Fruit fly (Drosophila melanogaster) whole organism, embryonic: ENCODE data around the gene CG13114.
A peak's percentile ranks its signal among the peaks of the same experiment; 100 is the strongest.

Experiments
- Abd-B ChIP-seq: fragments of 200-800 bp; sonication (Bioruptor generic); optimal IDR thresholded peaks from 2 replicates; lab custom pipeline; 2018; ENCODE audit warnings: missing biosample characterization, mild to moderate bottlenecking, missing genetic modification characterization, moderate library complexity
- Blimp-1 ChIP-seq: fragments of 200-800 bp; sonication (Bioruptor generic); optimal IDR thresholded peaks from 3 replicates; lab custom pipeline; 2018; ENCODE audit warnings: missing biosample characterization, missing genetic modification characterization, mild to moderate bottlenecking, moderate library complexity, missing genetic modification reagents
- CG10147 ChIP-seq: fragments of 200-800 bp; sonication (Bioruptor generic); optimal IDR thresholded peaks from 2 replicates; lab custom pipeline; 2019; ENCODE audit warnings: missing biosample characterization, mild to moderate bottlenecking, missing genetic modification characterization, moderate library complexity
- CG1024 ChIP-seq: fragments of 200-800 bp; sonication (Bioruptor generic); IDR thresholded peaks from 2 replicates; pipeline ENCODE4 v1.3.6; 2022; ENCODE audit warnings: missing biosample characterization, missing genetic modification characterization
- CG10431 ChIP-seq: fragments of 200-800 bp; sonication (Bioruptor generic); optimal IDR thresholded peaks from 3 replicates; lab custom pipeline; 2018; ENCODE audit warnings: missing biosample characterization, mild to moderate bottlenecking, missing genetic modification characterization
- CG11456 ChIP-seq: fragments of 200-800 bp; sonication (Bioruptor generic); IDR thresholded peaks from 3 replicates; pipeline ENCODE4 v1.3.6; 2022; ENCODE audit warnings: missing biosample characterization, missing genetic modification characterization
- CG11723 ChIP-seq: fragments of 200-800 bp; sonication (Bioruptor generic); optimal IDR thresholded peaks from 2 replicates; lab custom pipeline; 2017; ENCODE audit warnings: missing biosample characterization, mild to moderate bottlenecking, missing genetic modification characterization
- CG14710 ChIP-seq: fragments of 200-800 bp; sonication (Bioruptor generic); optimal IDR thresholded peaks from 3 replicates; lab custom pipeline; 2019; ENCODE audit warnings: missing biosample characterization, mild to moderate bottlenecking, missing genetic modification characterization, moderate library complexity
- CG14860 ChIP-seq: fragments of 200-800 bp; sonication (Bioruptor generic); IDR thresholded peaks from 3 replicates; pipeline ENCODE4 v1.3.6; 2022; ENCODE audit warnings: missing biosample characterization, missing genetic modification characterization; ENCODE audit not compliant: partially characterized antibody
- CG14965 ChIP-seq: fragments of 200-800 bp; sonication (Bioruptor generic); optimal IDR thresholded peaks from 2 replicates; lab custom pipeline; 2016; ENCODE audit warnings: missing biosample characterization, missing genetic modification characterization, borderline replicate concordance
- CG15601 ChIP-seq: fragments of 200-800 bp; sonication (Bioruptor generic); optimal IDR thresholded peaks from 3 replicates; lab custom pipeline; 2019; ENCODE audit warnings: missing biosample characterization, mild to moderate bottlenecking, missing genetic modification characterization, moderate library complexity
- CG18476 ChIP-seq: fragments of 200-800 bp; sonication (Bioruptor generic); optimal IDR thresholded peaks from 2 replicates; lab custom pipeline; 2016; ENCODE audit warnings: missing biosample characterization, mild to moderate bottlenecking, missing genetic modification characterization
- CG2199 ChIP-seq: fragments of 200-800 bp; sonication (Bioruptor generic); IDR thresholded peaks from 3 replicates; pipeline ENCODE4 v1.3.6; 2022; ENCODE audit warnings: missing biosample characterization, missing genetic modification characterization
- CG31388 ChIP-seq: fragments of 200-800 bp; sonication (Bioruptor generic); optimal IDR thresholded peaks from 2 replicates; lab custom pipeline; 2016; ENCODE audit warnings: missing biosample characterization, missing genetic modification characterization
- CG32767 ChIP-seq: fragments of 200-800 bp; sonication (Bioruptor generic); IDR thresholded peaks from 2 replicates; pipeline ENCODE4 v1.3.6; 2022; ENCODE audit warnings: missing biosample characterization, missing genetic modification characterization
- CG34376 ChIP-seq: fragments of 200-800 bp; sonication (Bioruptor generic); optimal IDR thresholded peaks from 2 replicates; lab custom pipeline; 2018; ENCODE audit warnings: missing biosample characterization, mild to moderate bottlenecking, missing genetic modification characterization
- CG3838 ChIP-seq: fragments of 200-800 bp; sonication (Bioruptor generic); optimal IDR thresholded peaks from 3 replicates; lab custom pipeline; 2016; ENCODE audit warnings: missing biosample characterization, missing genetic modification characterization
- CG4328 ChIP-seq: fragments of 200-800 bp; sonication (Bioruptor generic); optimal IDR thresholded peaks from 3 replicates; lab custom pipeline; 2017; ENCODE audit warnings: missing biosample characterization, missing genetic modification reagents, missing genetic modification characterization
- CG4820 ChIP-seq: fragments of 200-800 bp; sonication (Bioruptor generic); optimal IDR thresholded peaks from 3 replicates; lab custom pipeline; 2016; ENCODE audit warnings: missing biosample characterization, missing genetic modification characterization
- CG4854 ChIP-seq: fragments of 200-800 bp; sonication (Bioruptor generic); optimal IDR thresholded peaks from 2 replicates; lab custom pipeline; 2016; ENCODE audit warnings: missing biosample characterization, missing genetic modification characterization, inconsistent platforms
- CG5953 ChIP-seq: fragments of 200-800 bp; sonication (Bioruptor generic); IDR thresholded peaks from 2 replicates; pipeline ENCODE4 v1.3.6; 2022; ENCODE audit warnings: missing biosample characterization, missing genetic modification characterization
- CG6765 ChIP-seq: fragments of 200-800 bp; sonication (Bioruptor generic); optimal IDR thresholded peaks from 3 replicates; lab custom pipeline; 2017; ENCODE audit warnings: missing biosample characterization, mild to moderate bottlenecking, missing genetic modification characterization
- CG6791 ChIP-seq: fragments of 200-800 bp; sonication (Bioruptor generic); IDR thresholded peaks from 3 replicates; pipeline ENCODE4 v1.3.6; 2022; ENCODE audit warnings: missing biosample characterization, missing genetic modification characterization; ENCODE audit not compliant: partially characterized antibody
- CG8765 ChIP-seq: fragments of 200-800 bp; sonication (Bioruptor generic); IDR thresholded peaks from 2 replicates; pipeline ENCODE4 v1.3.6; 2022; ENCODE audit warnings: missing biosample characterization, missing genetic modification characterization
- CrebB ChIP-seq: fragments of 200-800 bp; sonication (Bioruptor generic); optimal IDR thresholded peaks from 3 replicates; lab custom pipeline; 2018; ENCODE audit warnings: missing biosample characterization, mild to moderate bottlenecking, missing genetic modification characterization
- D ChIP-seq, 2 experiments: fragments of 200-800 bp in 1 of 2; fragments of >200 bp in 1 of 2; sonication (Bioruptor generic) in 1 of 2; optimal IDR thresholded peaks; 2 replicates in 1 of 2; 3 replicates in 1 of 2; lab custom pipeline; 2017; ENCODE audit warnings: mild to moderate bottlenecking in 1 of 2, missing biosample characterization in 1 of 2, missing genetic modification characterization in 1 of 2, missing genetic modification reagents in 1 of 2
- D19A ChIP-seq: fragments of 200-800 bp; optimal IDR thresholded peaks from 3 replicates; lab custom pipeline; 2019; ENCODE audit warnings: missing biosample characterization, mild to moderate bottlenecking, missing genetic modification characterization, moderate library complexity
- Doc3 ChIP-seq: fragments of 200-800 bp; sonication (Bioruptor generic); IDR thresholded peaks from 3 replicates; pipeline ENCODE4 v1.3.6; 2022; ENCODE audit warnings: missing biosample characterization, missing genetic modification characterization; ENCODE audit not compliant: partially characterized antibody
- ERR ChIP-seq: fragments of 200-800 bp; sonication (Bioruptor generic); optimal IDR thresholded peaks from 2 replicates; lab custom pipeline; 2016; ENCODE audit warnings: missing biosample characterization, missing genetic modification characterization
- Fer1 ChIP-seq: fragments of 200-800 bp; sonication (Bioruptor generic); optimal IDR thresholded peaks from 2 replicates; lab custom pipeline; 2017; ENCODE audit warnings: missing biosample characterization, mild to moderate bottlenecking, missing genetic modification characterization
- H2.0 ChIP-seq: fragments of 200-800 bp; sonication (Bioruptor generic); IDR thresholded peaks from 2 replicates; pipeline ENCODE4 v1.3.6; 2022; ENCODE audit warnings: missing biosample characterization, missing genetic modification characterization
- MTF-1 ChIP-seq: fragments of 200-800 bp; sonication (Bioruptor generic); optimal IDR thresholded peaks from 2 replicates; lab custom pipeline; 2018; ENCODE audit warnings: missing biosample characterization, mild to moderate bottlenecking, missing genetic modification characterization, borderline replicate concordance
- NC2β ChIP-seq: fragments of 200-800 bp; sonication (Bioruptor generic); optimal IDR thresholded peaks from 2 replicates; lab custom pipeline; 2016; ENCODE audit warnings: missing biosample characterization, missing genetic modification characterization
- Neu2 ChIP-seq: fragments of 200-800 bp; sonication (Bioruptor generic); optimal IDR thresholded peaks from 3 replicates; lab custom pipeline; 2016; ENCODE audit warnings: missing biosample characterization, missing genetic modification characterization, borderline replicate concordance
- Ptx1 ChIP-seq: fragments of 200-800 bp; sonication (Bioruptor generic); IDR thresholded peaks from 2 replicates; pipeline ENCODE4 v1.3.6; 2022; ENCODE audit warnings: missing biosample characterization, missing genetic modification characterization
- dpn ChIP-seq, 2 experiments: fragments of 200-800 bp; sonication (Bioruptor generic); optimal IDR thresholded peaks; 3 replicates each; lab custom pipeline; 2016; ENCODE audit warnings: missing biosample characterization in 2 of 2, missing genetic modification characterization in 2 of 2
- dysf ChIP-seq: fragments of 200-800 bp; sonication (Bioruptor generic); IDR thresholded peaks from 3 replicates; pipeline ENCODE4 v1.3.6; 2022; ENCODE audit warnings: missing biosample characterization, missing genetic modification characterization
- grau ChIP-seq: fragments of 200-800 bp; optimal IDR thresholded peaks from 3 replicates; lab custom pipeline; 2019; ENCODE audit warnings: missing biosample characterization, mild to moderate bottlenecking, missing genetic modification characterization, moderate library complexity
- hkb ChIP-seq, 2 experiments: fragments of 200-800 bp in 1 of 2; fragments of >200 bp in 1 of 2; sonication (Bioruptor generic) in 1 of 2; IDR thresholded peaks in 1 of 2; optimal IDR thresholded peaks in 1 of 2; 2 replicates each; pipeline versions ENCODE4 v1.3.6 to Lab custom; 2017 to 2022; ENCODE audit warnings: missing biosample characterization in 1 of 2, missing genetic modification characterization in 1 of 2
- lbe ChIP-seq: fragments of 200-800 bp; sonication (Bioruptor generic); optimal IDR thresholded peaks from 2 replicates; lab custom pipeline; 2016; ENCODE audit warnings: missing biosample characterization, mild to moderate bottlenecking, missing genetic modification characterization
- lilli ChIP-seq: fragments of 200-800 bp; sonication (Bioruptor generic); optimal IDR thresholded peaks from 3 replicates; lab custom pipeline; 2016; ENCODE audit warnings: missing biosample characterization, missing genetic modification characterization
- p53 ChIP-seq: fragments of 200-800 bp; sonication (Bioruptor generic); optimal IDR thresholded peaks from 2 replicates; lab custom pipeline; 2016; ENCODE audit warnings: missing biosample characterization, missing genetic modification characterization
- prd ChIP-seq, 3 experiments: fragments of >200 bp in 2 of 3; fragments of 200-800 bp in 1 of 3; sonication (Bioruptor generic) in 1 of 3; optimal IDR thresholded peaks in 2 of 3; IDR thresholded peaks in 1 of 3; 2 replicates in 2 of 3; 3 replicates in 1 of 3; pipeline versions ENCODE4 v1.3.6 to Lab custom; 2017 to 2022; ENCODE audit warnings: missing biosample characterization in 1 of 3, missing genetic modification characterization in 1 of 3
- sc ChIP-seq, 3 experiments: fragments of >200 bp in 2 of 3; fragments of 200-800 bp in 1 of 3; sonication (Bioruptor generic) in 1 of 3; optimal IDR thresholded peaks; 2 replicates in 2 of 3; 3 replicates in 1 of 3; lab custom pipeline; 2017; ENCODE audit warnings: mild to moderate bottlenecking in 1 of 3, missing biosample characterization in 1 of 3, missing genetic modification characterization in 1 of 3, missing genetic modification reagents in 1 of 3
- sd ChIP-seq: fragments of 200-800 bp; sonication (Bioruptor generic); optimal IDR thresholded peaks from 3 replicates; lab custom pipeline; 2018; ENCODE audit warnings: missing biosample characterization, mild to moderate bottlenecking, missing genetic modification characterization, moderate library complexity
- slbo ChIP-seq: fragments of 200-800 bp; sonication (Bioruptor generic); IDR thresholded peaks from 2 replicates; pipeline ENCODE4 v1.3.6; 2022; ENCODE audit warnings: missing biosample characterization, missing genetic modification characterization

Gene CG13114

DNA sequence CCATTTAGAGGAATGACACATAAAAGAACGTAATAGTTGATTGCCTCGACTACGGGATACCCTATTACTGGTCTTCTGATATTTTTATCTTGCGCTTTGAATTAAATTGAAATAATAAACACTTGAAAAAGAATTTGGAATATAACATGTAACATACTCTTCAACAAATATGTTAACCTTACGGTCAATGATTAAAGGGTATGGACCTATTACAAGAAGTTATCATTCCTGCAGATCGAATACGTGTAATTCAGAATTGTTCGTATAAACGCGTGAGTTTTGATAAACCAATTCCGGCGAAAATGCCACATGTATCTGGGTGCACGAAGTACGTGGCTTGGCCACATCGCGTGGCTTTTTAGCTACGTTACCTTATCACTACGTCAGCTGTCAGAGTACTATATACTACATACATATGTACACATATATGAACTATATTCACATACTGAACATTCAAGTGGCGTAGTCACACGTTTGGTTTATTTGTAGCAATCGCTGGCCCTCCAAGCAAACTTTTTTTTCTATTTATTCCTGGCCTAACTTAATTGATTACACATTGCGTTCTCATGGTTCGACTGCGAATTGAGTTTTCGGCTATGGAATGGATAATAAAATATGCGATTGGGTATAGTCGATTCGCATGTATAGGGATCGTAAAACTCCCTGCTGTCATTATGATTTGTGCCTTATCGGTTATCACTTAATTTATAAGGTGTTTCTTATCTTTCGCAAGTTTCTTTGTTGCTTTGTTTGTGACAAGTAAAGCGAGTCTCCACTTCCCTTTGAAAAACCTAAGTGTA, 47.2 kb upstream of the CG13114 start (continued):
- peak; percentile 34 for TF ChIP-seq CrebB (tag; lab: Kevin White, UChicago)
- TF ChIP-seq lilli = peak; percentile 71
- peak; percentile 12 for TF ChIP-seq CG31388 (GFP tag; lab: Kevin White, UChicago)
- peak; percentile 59; the same call in 1 of the 2 replicates for TF ChIP-seq CG32767
- peak; percentile 8 for TF ChIP-seq NC2β
- TF ChIP-seq hkb (optimal IDR thresholded peaks at IDR 0.05; lab: Kevin White, UChicago) = no peak
- TF ChIP-seq hkb (GFP tag; IDR thresholded peaks at IDR 0.05; lab: Robert Waterston, UW) = peak; percentile 60
- TF ChIP-seq dysf (GFP tag; lab: Robert Waterston, UW) = peak; percentile 81
- no peak for TF ChIP-seq CG6791 (GFP tag; lab: Robert Waterston, UW)
- TF ChIP-seq CG34376 = peak; percentile 95
- TF ChIP-seq CG10431 (GFP tag; lab: Kevin White, UChicago) = no peak
- TF ChIP-seq CG3838 (GFP tag; lab: Kevin White, UChicago) = peak; percentile 0
- TF ChIP-seq ERR (GFP tag; lab: Kevin White, UChicago) = peak; percentile 56
- no peak for TF ChIP-seq prd (optimal IDR thresholded peaks at IDR 0.05; lab: Kevin White, UChicago)
- TF ChIP-seq prd (GFP tag; IDR thresholded peaks at IDR 0.05; lab: Robert Waterston, UW) = peak; percentile 77
- peak; percentile 57 to 64 for TF ChIP-seq dpn (GFP tag; optimal IDR thresholded peaks at IDR 0.05; lab: Kevin White, UChicago)
- 0 out of 3 replicates have a peak, but pooled peaks have one; percentile 14 for TF ChIP-seq CG2199 (GFP tag; lab: Robert Waterston, UW)
- TF ChIP-seq Blimp-1 (GFP tag; lab: Kevin White, UChicago) = peak; percentile 68
- no peak for TF ChIP-seq p53 (GFP tag; lab: Kevin White, UChicago)
- no peak for TF ChIP-seq D (optimal IDR thresholded peaks at IDR 0.05; lab: Kevin White, UChicago)
- peak; percentile 51 for TF ChIP-seq D (GFP tag; optimal IDR thresholded peaks at IDR 0.05; lab: Kevin White, UChicago)
- TF ChIP-seq slbo = peak; percentile 68
- no peak for TF ChIP-seq CG11723
- peak; percentile 73 for TF ChIP-seq Ptx1
- peak; percentile 47 for TF ChIP-seq CG14710 (tag; lab: Kevin White, UChicago)
- TF ChIP-seq Doc3 (GFP tag; lab: Robert Waterston, UW) = no peak
- TF ChIP-seq CG14965 = peak; percentile 20
- TF ChIP-seq CG5953 = no peak
- peak; percentile 42 for TF ChIP-seq Fer1
- no peak for TF ChIP-seq Neu2 (GFP tag; lab: Kevin White, UChicago)
- peak; percentile 6 for TF ChIP-seq CG6765 (GFP tag; lab: Kevin White, UChicago)
- peak; percentile 68 for TF ChIP-seq H2.0 (GFP tag; lab: Robert Waterston, UW)
- no peak for TF ChIP-seq sc (optimal IDR thresholded peaks at IDR 0.05; lab: Kevin White, UChicago)
- TF ChIP-seq sc (GFP tag; optimal IDR thresholded peaks at IDR 0.05; lab: Kevin White, UChicago) = peak; percentile 24
- TF ChIP-seq grau (tag; lab: Kevin White, UChicago) = peak; percentile 59
- TF ChIP-seq MTF-1 = no peak
- peak; percentile 44 for TF ChIP-seq CG10147 (GFP tag; lab: Kevin White, UChicago)
- TF ChIP-seq Abd-B = peak; percentile 54
- peak; percentile 62 for TF ChIP-seq sd (tag; lab: Kevin White, UChicago)
- peak; percentile 34 for TF ChIP-seq CG18476 (GFP tag; lab: Kevin White, UChicago)
- TF ChIP-seq lbe = no peak
- TF ChIP-seq CG8765 (GFP tag; lab: Robert Waterston, UW) = no peak
- TF ChIP-seq D19A (tag; lab: Kevin White, UChicago) = peak; percentile 80
- peak; percentile 89 for TF ChIP-seq CG4820 (GFP tag; lab: Kevin White, UChicago)
- peak; percentile 58; the same call in 1 of the 3 replicates for TF ChIP-seq CG11456 (GFP tag; lab: Robert Waterston, UW)
- no peak for TF ChIP-seq CG14860 (GFP tag; lab: Robert Waterston, UW)
- TF ChIP-seq CG15601 (tag; lab: Kevin White, UChicago) = no peak
- peak; percentile 20 for TF ChIP-seq CG4854 (GFP tag; lab: Kevin White, UChicago)
- TF ChIP-seq CG1024 (GFP tag; lab: Robert Waterston, UW) = peak; percentile 32; the same call in 1 of the 2 replicates
- TF ChIP-seq CG4328 = no peak
